Worm (Caenorhabditis elegans) whole organism, L4 larva: ENCODE results near the gene acp-1.
A peak's percentile ranks its signal among the peaks of the same experiment; 100 is the strongest.

Source experiments
- F10B5.3 ChIP-seq: sonication (generic microtip); optimal IDR thresholded peaks from 2 replicates; lab custom pipeline; 2016; ENCODE audit warnings: mild to moderate bottlenecking, missing genetic modification characterization, missing compliant biosample characterization
- F26F4.8 ChIP-seq: fragments of 200-800 bp; sonication (Bioruptor generic); conservative IDR thresholded peaks from 2 replicates; pipeline ENCODE4 v1.3.6; 2022; ENCODE audit warnings: missing genetic modification characterization, missing compliant biosample characterization
- F44E2.7 ChIP-seq: fragments of 200-800 bp; sonication (Bioruptor generic); IDR thresholded peaks from 2 replicates; pipeline ENCODE4 v2.1.2; 2022; ENCODE audit warnings: missing genetic modification characterization, missing compliant biosample characterization
- F49E8.2 ChIP-seq: sonication (generic microtip); optimal IDR thresholded peaks from 2 replicates; lab custom pipeline; 2016; ENCODE audit warnings: missing compliant biosample characterization, mild to moderate bottlenecking, missing genetic modification characterization, borderline replicate concordance
- T20F7.1 ChIP-seq: fragments of 200-800 bp; sonication (Bioruptor generic); optimal IDR thresholded peaks from 2 replicates; lab custom pipeline; 2018; ENCODE audit warnings: mild to moderate bottlenecking, missing genetic modification characterization, missing compliant biosample characterization
- Y48G9A.11 ChIP-seq: fragments of 200-800 bp; sonication (Bioruptor generic); IDR thresholded peaks from 2 replicates; pipeline ENCODE4 v1.3.6; 2022; ENCODE audit warnings: missing genetic modification reagents, missing genetic modification characterization, missing compliant biosample characterization
- Y5F2A.4 ChIP-seq: fragments of 200-800 bp; sonication (Bioruptor generic); optimal IDR thresholded peaks from 2 replicates; lab custom pipeline; 2018; ENCODE audit warnings: mild to moderate bottlenecking, missing genetic modification characterization, missing compliant biosample characterization
- aha-1 ChIP-seq: fragments of 150-350 bp; peaks from one replicate; lab custom pipeline; 2014; ENCODE audit warnings: missing biosample characterization, missing genetic modification characterization
- arid-1 ChIP-seq: fragments of 200-800 bp; sonication (Bioruptor generic); conservative IDR thresholded peaks from 2 replicates; pipeline ENCODE4 v1.3.6; 2022; ENCODE audit warnings: missing genetic modification reagents, missing genetic modification characterization, missing compliant biosample characterization
- attf-4 ChIP-seq: sonication (generic microtip); optimal IDR thresholded peaks from 3 replicates; lab custom pipeline; 2017; ENCODE audit warnings: missing biosample characterization, missing genetic modification characterization
- ceh-20 ChIP-seq: fragments of 200-800 bp; sonication (Bioruptor generic); IDR thresholded peaks from 2 replicates; pipeline ENCODE4 v1.3.6; 2022; ENCODE audit warnings: missing genetic modification reagents, missing genetic modification characterization, missing compliant biosample characterization
- ceh-44 ChIP-seq: fragments of 200-800 bp; sonication (Bioruptor generic); IDR thresholded peaks from 2 replicates; pipeline ENCODE4 v1.3.6; 2022; ENCODE audit warnings: missing genetic modification reagents, missing genetic modification characterization, missing compliant biosample characterization
- ceh-82 ChIP-seq: sonication (generic microtip); optimal IDR thresholded peaks from 2 replicates; lab custom pipeline; 2017; ENCODE audit warnings: missing biosample characterization, missing genetic modification characterization
- dmd-6 ChIP-seq: fragments of 200-800 bp; sonication (Bioruptor generic); IDR thresholded peaks from 2 replicates; pipeline ENCODE4 v1.3.6; 2022; ENCODE audit warnings: missing genetic modification reagents, missing genetic modification characterization, missing compliant biosample characterization
- dmd-8 ChIP-seq: fragments of 200-800 bp; sonication (Bioruptor generic); IDR thresholded peaks from 2 replicates; pipeline ENCODE4 v1.3.6; 2022; ENCODE audit warnings: missing genetic modification characterization, missing compliant biosample characterization
- duxl-1 ChIP-seq: sonication (generic microtip); optimal IDR thresholded peaks from 2 replicates; lab custom pipeline; 2016; ENCODE audit warnings: mild to moderate bottlenecking, missing genetic modification characterization, moderate library complexity, missing compliant biosample characterization; ENCODE audit not compliant: poor library complexity
- dve-1 ChIP-seq: sonication (generic microtip); optimal IDR thresholded peaks from 2 replicates; lab custom pipeline; 2017; ENCODE audit warnings: antibody characterized with exemption, mild to moderate bottlenecking, missing genetic modification characterization, missing compliant biosample characterization; ENCODE audit not compliant: insufficient read depth
- egl-27 ChIP-seq: sonication (generic microtip); optimal IDR thresholded peaks from 3 replicates; lab custom pipeline; 2017; ENCODE audit warnings: missing biosample characterization, missing genetic modification reagents, missing genetic modification characterization
- egl-43 ChIP-seq: fragments of 200-800 bp; sonication (Bioruptor generic); IDR thresholded peaks from 2 replicates; pipeline ENCODE4 v1.3.6; 2022; ENCODE audit warnings: missing genetic modification reagents, missing genetic modification characterization, missing compliant biosample characterization
- fkh-10 ChIP-seq: fragments of 150-350 bp; optimal IDR thresholded peaks from 2 replicates; lab custom pipeline; 2014; ENCODE audit warnings: missing biosample characterization, missing genetic modification reagents, missing genetic modification characterization
- hlh-30 ChIP-seq: sonication (generic microtip); optimal IDR thresholded peaks from 2 replicates; lab custom pipeline; 2017; ENCODE audit warnings: antibody characterized with exemption, mild to moderate bottlenecking, missing genetic modification characterization, missing compliant biosample characterization; ENCODE audit not compliant: insufficient read depth
- hmg-1.1 ChIP-seq: fragments of 200-800 bp; sonication (Bioruptor generic); IDR thresholded peaks from 2 replicates; pipeline ENCODE4 v1.3.6; 2022; ENCODE audit warnings: missing genetic modification reagents, missing genetic modification characterization, missing compliant biosample characterization
- jun-1 ChIP-seq: fragments of 150-350 bp; optimal IDR thresholded peaks from 2 replicates; lab custom pipeline; 2014; ENCODE audit warnings: missing biosample characterization, missing genetic modification reagents, missing genetic modification characterization
- lim-7 ChIP-seq: fragments of 200-800 bp; sonication (Bioruptor generic); IDR thresholded peaks from 2 replicates; pipeline ENCODE4 v1.3.6; 2022; ENCODE audit warnings: missing genetic modification characterization, missing compliant biosample characterization
- lin-1 ChIP-seq: fragments of 200-800 bp; sonication (Bioruptor generic); IDR thresholded peaks from 2 replicates; pipeline ENCODE4 v1.3.6; 2022; ENCODE audit warnings: missing genetic modification reagents, missing genetic modification characterization, missing compliant biosample characterization
- lin-13 ChIP-seq: fragments of 150-350 bp; optimal IDR thresholded peaks from 2 replicates; lab custom pipeline; 2014; ENCODE audit warnings: missing biosample characterization, missing genetic modification reagents, missing genetic modification characterization
- lin-15B ChIP-seq: fragments of 150-350 bp; sonication (generic microtip); optimal IDR thresholded peaks from 3 replicates; lab custom pipeline; 2014; ENCODE audit warnings: missing biosample characterization, missing genetic modification characterization
- lin-29 ChIP-seq: fragments of 200-800 bp; sonication (Bioruptor generic); IDR thresholded peaks from 2 replicates; pipeline ENCODE4 v1.3.6; 2022; ENCODE audit warnings: missing genetic modification reagents, missing genetic modification characterization, missing compliant biosample characterization
- lir-3 ChIP-seq: sonication (generic microtip); optimal IDR thresholded peaks from 2 replicates; lab custom pipeline; 2016; ENCODE audit warnings: mild to moderate bottlenecking, missing genetic modification characterization, missing compliant biosample characterization
- lsy-2 ChIP-seq, 2 experiments: fragments of 150-350 bp in 1 of 2; sonication (generic microtip) in 1 of 2; optimal IDR thresholded peaks; 2 replicates each; lab custom pipeline; 2014 to 2017; ENCODE audit warnings: missing biosample characterization in 2 of 2, missing genetic modification characterization in 2 of 2
- madf-5 ChIP-seq, 2 experiments: fragments of 200-800 bp; sonication (Bioruptor generic); IDR thresholded peaks; 2 replicates each; pipeline ENCODE4 v1.3.6; 2022; ENCODE audit warnings: missing compliant biosample characterization in 2 of 2, missing genetic modification characterization in 2 of 2
- madf-9 ChIP-seq: fragments of 200-800 bp; sonication (Bioruptor generic); conservative IDR thresholded peaks from 2 replicates; pipeline ENCODE4 v1.3.6; 2022; ENCODE audit warnings: missing genetic modification reagents, missing genetic modification characterization, missing compliant biosample characterization
- mdl-1 ChIP-seq, 2 experiments: fragments of 150-350 bp in 1 of 2; sonication (generic microtip) in 1 of 2; optimal IDR thresholded peaks; 2 replicates each; lab custom pipeline; 2014 to 2017; ENCODE audit warnings: missing biosample characterization in 2 of 2, missing genetic modification characterization in 2 of 2
- nhr-10 ChIP-seq: fragments of 150-350 bp; optimal IDR thresholded peaks from 2 replicates; lab custom pipeline; 2014; ENCODE audit warnings: missing biosample characterization, missing genetic modification characterization
- nhr-102 ChIP-seq: sonication (generic microtip); optimal IDR thresholded peaks from 2 replicates; lab custom pipeline; 2016; ENCODE audit warnings: mild to moderate bottlenecking, missing genetic modification characterization, moderate library complexity, missing compliant biosample characterization
- nhr-11 ChIP-seq: fragments of 150-350 bp; optimal IDR thresholded peaks from 2 replicates; lab custom pipeline; 2014; ENCODE audit warnings: missing biosample characterization, missing genetic modification characterization
- nhr-111 ChIP-seq: fragments of 200-800 bp; sonication (Bioruptor generic); optimal IDR thresholded peaks from 2 replicates; lab custom pipeline; 2018; ENCODE audit warnings: mild to moderate bottlenecking, missing genetic modification characterization, missing compliant biosample characterization
- nhr-41 ChIP-seq: fragments of 200-800 bp; sonication (Bioruptor generic); IDR thresholded peaks from 2 replicates; pipeline ENCODE4 v1.3.6; 2022; ENCODE audit warnings: missing genetic modification reagents, missing genetic modification characterization, missing compliant biosample characterization
- nhr-48 ChIP-seq: sonication (generic microtip); optimal IDR thresholded peaks from 2 replicates; lab custom pipeline; 2016; ENCODE audit warnings: mild to moderate bottlenecking, missing genetic modification characterization, missing compliant biosample characterization
- nhr-76 ChIP-seq: fragments of 150-350 bp; optimal IDR thresholded peaks from 2 replicates; lab custom pipeline; 2014; ENCODE audit warnings: missing biosample characterization, missing genetic modification characterization
- nhr-77 ChIP-seq: fragments of 150-350 bp; optimal IDR thresholded peaks from 2 replicates; lab custom pipeline; 2014; ENCODE audit warnings: missing biosample characterization, missing genetic modification characterization
- pqm-1 ChIP-seq: sonication (generic microtip); optimal IDR thresholded peaks from 2 replicates; lab custom pipeline; 2017; ENCODE audit warnings: missing biosample characterization, missing genetic modification characterization
- rbr-2 ChIP-seq: sonication (generic microtip); optimal IDR thresholded peaks from 2 replicates; lab custom pipeline; 2016; ENCODE audit warnings: missing genotype, missing genetic modification characterization, missing compliant biosample characterization
- set-16 ChIP-seq: fragments of 200-800 bp; sonication (Bioruptor generic); IDR thresholded peaks from 2 replicates; pipeline ENCODE4 v1.3.6; 2022; ENCODE audit warnings: missing genetic modification reagents, missing genetic modification characterization, missing compliant biosample characterization
- skn-1 ChIP-seq: fragments of 150-350 bp; optimal IDR thresholded peaks from 2 replicates; lab custom pipeline; 2014; ENCODE audit warnings: missing biosample characterization, missing genetic modification characterization
- tag-97 ChIP-seq: fragments of 200-800 bp; sonication (Bioruptor generic); IDR thresholded peaks from 2 replicates; pipeline ENCODE4 v1.3.6; 2022; ENCODE audit warnings: missing genetic modification characterization, missing compliant biosample characterization
- unc-62 ChIP-seq, 3 experiments: fragments of 150-350 bp in 1 of 3; sonication (generic microtip); optimal IDR thresholded peaks in 2 of 3; peaks in 1 of 3; 1 replicate in 1 of 3; 2 replicates in 2 of 3; lab custom pipeline; 2014 to 2017; ENCODE audit warnings: missing biosample characterization in 3 of 3, missing genetic modification characterization in 3 of 3, missing genetic modification reagents in 3 of 3, missing genotype in 1 of 3
- vab-7 ChIP-seq: fragments of 200-800 bp; sonication (Bioruptor generic); IDR thresholded peaks from 2 replicates; pipeline ENCODE4 v1.3.6; 2022; ENCODE audit warnings: missing genetic modification reagents, missing genetic modification characterization, missing compliant biosample characterization
- zip-11 ChIP-seq: fragments of 200-800 bp; sonication (Bioruptor generic); IDR thresholded peaks from 2 replicates; pipeline ENCODE4 v1.3.6; 2022; ENCODE audit warnings: missing genetic modification characterization, missing compliant biosample characterization
- ztf-7 ChIP-seq: fragments of 150-350 bp; optimal IDR thresholded peaks from 2 replicates; lab custom pipeline; 2014; ENCODE audit warnings: missing biosample characterization, missing genetic modification characterization

Gene acp-1

ce11 chrX:3339882-3340281 lies 45.4 kb downstream of the acp-1 start:
- TF ChIP-seq nhr-111 (no peak), mdl-1 (tag; optimal IDR thresholded peaks at IDR 0.05; lab: Kevin White, UChicago) (no peak), egl-43 (GFP tag; lab: Robert Waterston, UW) (no peak), ztf-7 (no peak), ceh-20 (GFP tag; lab: Robert Waterston, UW) (no peak), zip-11 (no peak), egl-27 (tag; lab: Kevin White, UChicago) (no peak), jun-1 (tag; lab: Kevin White, UChicago) (no peak), nhr-76 (tag; lab: Kevin White, UChicago) (no peak), dmd-6 (GFP tag; lab: Robert Waterston, UW) (no peak), nhr-11 (tag; lab: Kevin White, UChicago) (no peak), madf-5 (GFP tag; IDR thresholded peaks at IDR 0.05; lab: Robert Waterston, UW) (no peak)

ce11 chrX:3334115-3334514 lies 51.1 kb downstream of the acp-1 start:
- TF ChIP-seq unc-62 (GFP tag; optimal IDR thresholded peaks at IDR 0.05 in 1 of 2; lab: Kevin White, UChicago) (peak in 1 of 2 experiments; percentile 44), unc-62 (tag; optimal IDR thresholded peaks at IDR 0.05; lab: Kevin White, UChicago) (no peak), nhr-41 (no peak), pqm-1 (tag; lab: Kevin White, UChicago) (peak; percentile 92), nhr-10 (no peak), tag-97 (GFP tag; lab: Robert Waterston, UW) (no peak), aha-1 (tag; lab: Kevin White, UChicago) (no peak), lir-3 (tag; lab: Kevin White, UChicago) (no peak), ceh-82 (tag; lab: Kevin White, UChicago) (no peak), F26F4.8 (GFP tag; lab: Robert Waterston, UW) (no peak), Y48G9A.11 (no peak), rbr-2 (no peak), zip-11 (no peak), nhr-77 (tag; lab: Kevin White, UChicago) (peak; percentile 22), dve-1 (peak; percentile 61), duxl-1 (no peak), lim-7 (GFP tag; lab: Robert Waterston, UW) (no peak), T20F7.1 (GFP tag; lab: Kevin White, UChicago) (no peak), lin-15B (tag; lab: Kevin White, UChicago) (no peak), hlh-30 (no peak), nhr-111 (no peak), fkh-10 (GFP tag; lab: Kevin White, UChicago) (no peak), ceh-20 (GFP tag; lab: Robert Waterston, UW) (no peak), vab-7 (GFP tag; lab: Robert Waterston, UW) (no peak), skn-1 (no peak), set-16 (GFP tag; lab: Robert Waterston, UW) (no peak), hmg-1.1 (no peak), lin-29 (no peak), F10B5.3 (no peak), nhr-48 (tag; lab: Kevin White, UChicago) (peak; percentile 17), lin-13 (GFP tag; lab: Kevin White, UChicago) (no peak), dmd-8 (GFP tag; lab: Robert Waterston, UW) (no peak), nhr-11 (tag; lab: Kevin White, UChicago) (no peak), lsy-2 (tag; optimal IDR thresholded peaks at IDR 0.05; lab: Kevin White, UChicago) (no peak), attf-4 (tag; lab: Kevin White, UChicago) (no peak), madf-9 (GFP tag; lab: Robert Waterston, UW) (no peak), Y5F2A.4 (GFP tag; lab: Kevin White, UChicago) (no peak), ceh-44 (GFP tag; lab: Robert Waterston, UW) (no peak), lin-1 (GFP tag; lab: Robert Waterston, UW) (no peak), F49E8.2 (tag; lab: Kevin White, UChicago) (no peak), nhr-102 (no peak), F44E2.7 (GFP tag; lab: Robert Waterston, UW) (no peak), arid-1 (GFP tag; lab: Robert Waterston, UW) (no peak), dmd-6 (GFP tag; lab: Robert Waterston, UW) (peak; percentile 66)
